Fruit fly (Drosophila melanogaster) whole organism, embryonic: Measurements from ENCODE around the gene CG13126.

Source experiments
- ATbp ChIP-seq: fragments of 200-800 bp; sonication (Bioruptor generic); optimal IDR thresholded peaks from 2 replicates; lab custom pipeline; 2017; ENCODE audit warnings: missing biosample characterization, mild to moderate bottlenecking, missing genetic modification characterization, missing genetic modification reagents
- CG1024 ChIP-seq: fragments of 200-800 bp; sonication (Bioruptor generic); IDR thresholded peaks from 2 replicates; pipeline ENCODE4 v1.3.6; 2022; ENCODE audit warnings: missing biosample characterization, missing genetic modification characterization
- CG10462 ChIP-seq: fragments of 200-800 bp; sonication (Bioruptor generic); optimal IDR thresholded peaks from 2 replicates; lab custom pipeline; 2016; ENCODE audit warnings: missing biosample characterization, missing genetic modification characterization
- CG11093 ChIP-seq: fragments of 200-800 bp; sonication (Bioruptor generic); IDR thresholded peaks from 3 replicates; pipeline ENCODE4 v1.3.6; 2022; ENCODE audit warnings: missing biosample characterization, missing genetic modification characterization
- CG11560 ChIP-seq: fragments of 200-800 bp; sonication (Bioruptor generic); IDR thresholded peaks from 3 replicates; pipeline ENCODE4 v1.3.6; 2022; ENCODE audit warnings: missing biosample characterization, missing genetic modification characterization
- CG12391 ChIP-seq: fragments of 200-800 bp; sonication (Bioruptor generic); optimal IDR thresholded peaks from 3 replicates; lab custom pipeline; 2018; ENCODE audit warnings: missing biosample characterization, mild to moderate bottlenecking, missing genetic modification characterization, moderate library complexity
- CG14667 ChIP-seq: fragments of 200-800 bp; sonication (Bioruptor generic); IDR thresholded peaks from 2 replicates; pipeline ENCODE4 v1.3.6; 2022; ENCODE audit warnings: missing biosample characterization, missing genetic modification characterization
- CG16813 ChIP-seq: fragments of 200-800 bp; sonication (Bioruptor generic); IDR thresholded peaks from 3 replicates; pipeline ENCODE4 v1.3.6; 2022; ENCODE audit warnings: missing biosample characterization, missing genetic modification characterization; ENCODE audit not compliant: partially characterized antibody
- CG16815 ChIP-seq: fragments of 200-800 bp; sonication (Bioruptor generic); optimal IDR thresholded peaks from 3 replicates; lab custom pipeline; 2017; ENCODE audit warnings: missing biosample characterization, mild to moderate bottlenecking, missing genetic modification characterization
- CG17186 ChIP-seq: fragments of 200-800 bp; sonication (Bioruptor generic); optimal IDR thresholded peaks from 3 replicates; lab custom pipeline; 2017; ENCODE audit warnings: missing biosample characterization, missing genetic modification reagents, missing genetic modification characterization
- CG17328 ChIP-seq: fragments of 200-800 bp; sonication (Bioruptor generic); IDR thresholded peaks from 2 replicates; pipeline ENCODE4 v1.3.6; 2022; ENCODE audit warnings: missing biosample characterization, missing genetic modification characterization
- CG17359 ChIP-seq: fragments of 200-800 bp; sonication (Bioruptor generic); optimal IDR thresholded peaks from 3 replicates; lab custom pipeline; 2018; ENCODE audit warnings: missing biosample characterization, mild to moderate bottlenecking, missing genetic modification characterization, moderate library complexity
- CG17568 ChIP-seq: fragments of 200-800 bp; sonication (Bioruptor generic); optimal IDR thresholded peaks from 2 replicates; lab custom pipeline; 2018; ENCODE audit warnings: missing biosample characterization, mild to moderate bottlenecking, missing genetic modification characterization, moderate library complexity
- CG2202 ChIP-seq: fragments of 200-800 bp; sonication (Bioruptor generic); optimal IDR thresholded peaks from 2 replicates; lab custom pipeline; 2018; ENCODE audit warnings: missing biosample characterization, mild to moderate bottlenecking, missing genetic modification characterization
- CG2712 ChIP-seq: fragments of 200-800 bp; optimal IDR thresholded peaks from 3 replicates; lab custom pipeline; 2019; ENCODE audit warnings: missing biosample characterization, mild to moderate bottlenecking, missing genetic modification characterization, moderate library complexity
- CG30403 ChIP-seq: fragments of 200-800 bp; sonication (Bioruptor generic); optimal IDR thresholded peaks from 3 replicates; lab custom pipeline; 2016; ENCODE audit warnings: missing biosample characterization, missing genetic modification characterization
- CG34422 ChIP-seq: fragments of 200-800 bp; sonication (Bioruptor generic); IDR thresholded peaks from 3 replicates; pipeline ENCODE4 v1.3.6; 2022; ENCODE audit warnings: missing biosample characterization, missing genetic modification characterization
- CG6175 ChIP-seq: fragments of 200-800 bp; sonication (Bioruptor generic); IDR thresholded peaks from 3 replicates; pipeline ENCODE4 v1.3.6; 2022; ENCODE audit warnings: missing biosample characterization, missing genetic modification characterization
- CG6272 ChIP-seq: fragments of 200-800 bp; sonication (Bioruptor generic); IDR thresholded peaks from 2 replicates; pipeline ENCODE4 v1.3.6; 2022; ENCODE audit warnings: missing biosample characterization, missing genetic modification characterization
- CG7556 ChIP-seq: fragments of 200-800 bp; sonication (Bioruptor generic); optimal IDR thresholded peaks from 2 replicates; lab custom pipeline; 2017; ENCODE audit warnings: missing biosample characterization, mild to moderate bottlenecking, missing genetic modification characterization
- CG8290 ChIP-seq, 3 experiments: fragments of 200-800 bp; sonication (Bioruptor generic); optimal IDR thresholded peaks; 2 replicates each; lab custom pipeline; 2016 to 2019; ENCODE audit warnings: missing biosample characterization in 3 of 3, missing genetic modification characterization in 3 of 3, mild to moderate bottlenecking in 2 of 3, moderate library complexity in 1 of 3
- CG8924 ChIP-seq: fragments of 200-800 bp; optimal IDR thresholded peaks from 3 replicates; lab custom pipeline; 2019; ENCODE audit warnings: missing biosample characterization, mild to moderate bottlenecking, missing genetic modification characterization, moderate library complexity
- CG9437 ChIP-seq: fragments of 200-800 bp; sonication (Bioruptor generic); optimal IDR thresholded peaks from 2 replicates; lab custom pipeline; 2018; ENCODE audit warnings: missing biosample characterization, mild to moderate bottlenecking, missing genetic modification characterization
- CkIIα-i1 ChIP-seq: fragments of 200-800 bp; sonication (Bioruptor generic); IDR thresholded peaks from 2 replicates; pipeline ENCODE4 v1.3.6; 2022; ENCODE audit warnings: missing biosample characterization, missing genetic modification characterization
- CrebB ChIP-seq: fragments of 200-800 bp; sonication (Bioruptor generic); optimal IDR thresholded peaks from 3 replicates; lab custom pipeline; 2018; ENCODE audit warnings: missing biosample characterization, mild to moderate bottlenecking, missing genetic modification characterization
- D19A ChIP-seq: fragments of 200-800 bp; optimal IDR thresholded peaks from 3 replicates; lab custom pipeline; 2019; ENCODE audit warnings: missing biosample characterization, mild to moderate bottlenecking, missing genetic modification characterization, moderate library complexity
- Dref ChIP-seq: fragments of 200-800 bp; sonication (Bioruptor generic); IDR thresholded peaks from 2 replicates; pipeline ENCODE4 v1.3.6; 2022; ENCODE audit warnings: missing biosample characterization, missing genetic modification characterization
- E2f2 ChIP-seq: fragments of 200-800 bp; sonication (Bioruptor generic); IDR thresholded peaks from 2 replicates; pipeline ENCODE4 v1.3.6; 2022; ENCODE audit warnings: missing biosample characterization, missing genetic modification characterization
- HLH4C ChIP-seq: fragments of 200-800 bp; sonication (Bioruptor generic); IDR thresholded peaks from 3 replicates; pipeline ENCODE4 v1.3.6; 2022; ENCODE audit warnings: missing biosample characterization, missing genetic modification characterization; ENCODE audit not compliant: partially characterized antibody
- Hr39 ChIP-seq: fragments of >200 bp; optimal IDR thresholded peaks from 2 replicates; lab custom pipeline; 2017
- Hr51 ChIP-seq, 2 experiments: fragments of 200-800 bp; sonication (Bioruptor generic); optimal IDR thresholded peaks; 2 replicates in 1 of 2; 3 replicates in 1 of 2; lab custom pipeline; 2016 to 2018; ENCODE audit warnings: missing biosample characterization in 2 of 2, missing genetic modification characterization in 2 of 2, mild to moderate bottlenecking in 1 of 2, moderate library complexity in 1 of 2
- Jarid2 ChIP-seq: fragments of 200-800 bp; sonication (Bioruptor generic); optimal IDR thresholded peaks from 3 replicates; lab custom pipeline; 2017; ENCODE audit warnings: mild to moderate bottlenecking, missing biosample characterization, missing genetic modification reagents, missing genetic modification characterization
- Meics ChIP-seq: fragments of 200-800 bp; sonication (Bioruptor generic); optimal IDR thresholded peaks from 2 replicates; lab custom pipeline; 2017; ENCODE audit warnings: missing biosample characterization, mild to moderate bottlenecking, missing genetic modification characterization
- Xbp1 ChIP-seq: fragments of 200-800 bp; sonication (Bioruptor generic); optimal IDR thresholded peaks from 3 replicates; lab custom pipeline; 2016; ENCODE audit warnings: missing biosample characterization, mild to moderate bottlenecking, missing genetic modification characterization
- ara ChIP-seq: fragments of 200-800 bp; sonication (Bioruptor generic); IDR thresholded peaks from 2 replicates; pipeline ENCODE4 v1.3.6; 2022; ENCODE audit warnings: missing biosample characterization, missing genetic modification characterization
- ash1 ChIP-seq: fragments of 200-800 bp; sonication (Bioruptor generic); optimal IDR thresholded peaks from 2 replicates; lab custom pipeline; 2018; ENCODE audit warnings: missing biosample characterization, mild to moderate bottlenecking, missing genetic modification characterization
- crp ChIP-seq, 2 experiments: fragments of 200-800 bp; sonication (Bioruptor generic); optimal IDR thresholded peaks; 2 replicates in 1 of 2; 3 replicates in 1 of 2; lab custom pipeline; 2017; ENCODE audit warnings: missing biosample characterization in 2 of 2, missing genetic modification characterization in 2 of 2, mild to moderate bottlenecking in 1 of 2, moderate library complexity in 1 of 2
- esg ChIP-seq: fragments of 200-800 bp; sonication (Bioruptor generic); conservative IDR thresholded peaks from 2 replicates; pipeline ENCODE4 v1.3.6; 2022; ENCODE audit warnings: missing biosample characterization, missing genetic modification characterization
- eve ChIP-seq, 2 experiments: fragments of >200 bp; optimal IDR thresholded peaks; 2 replicates each; lab custom pipeline; 2017; ENCODE audit warnings: missing biosample characterization in 2 of 2, missing genetic modification characterization in 2 of 2
- fu2 ChIP-seq: fragments of 200-800 bp; sonication (Bioruptor generic); optimal IDR thresholded peaks from 2 replicates; lab custom pipeline; 2016; ENCODE audit warnings: missing biosample characterization, missing genetic modification characterization
- grn ChIP-seq: fragments of 200-800 bp; sonication (Bioruptor generic); optimal IDR thresholded peaks from 3 replicates; lab custom pipeline; 2017; ENCODE audit warnings: missing biosample characterization, missing genetic modification characterization
- her ChIP-seq: fragments of 200-800 bp; sonication (Bioruptor generic); optimal IDR thresholded peaks from 2 replicates; lab custom pipeline; 2016; ENCODE audit warnings: missing biosample characterization, missing genetic modification characterization
- hkb ChIP-seq, 2 experiments: fragments of 200-800 bp in 1 of 2; fragments of >200 bp in 1 of 2; sonication (Bioruptor generic) in 1 of 2; IDR thresholded peaks in 1 of 2; optimal IDR thresholded peaks in 1 of 2; 2 replicates each; pipeline versions ENCODE4 v1.3.6 to Lab custom; 2017 to 2022; ENCODE audit warnings: missing biosample characterization in 1 of 2, missing genetic modification characterization in 1 of 2
- kni ChIP-seq: fragments of 200-800 bp; sonication (Bioruptor generic); optimal IDR thresholded peaks from 3 replicates; lab custom pipeline; 2017; ENCODE audit warnings: mild to moderate bottlenecking, missing biosample characterization, missing genetic modification reagents, missing genetic modification characterization
- lmd ChIP-seq: fragments of 200-800 bp; sonication (Bioruptor generic); IDR thresholded peaks from 2 replicates; pipeline ENCODE4 v1.3.6; 2022; ENCODE audit warnings: missing biosample characterization, missing genetic modification characterization
- pnt ChIP-seq: fragments of 200-800 bp; sonication (Bioruptor generic); optimal IDR thresholded peaks from 3 replicates; lab custom pipeline; 2016; ENCODE audit warnings: missing biosample characterization, missing genetic modification characterization
- pzg ChIP-seq: fragments of 200-800 bp; sonication (Bioruptor generic); optimal IDR thresholded peaks from 3 replicates; lab custom pipeline; 2018; ENCODE audit warnings: missing biosample characterization, mild to moderate bottlenecking, missing genetic modification characterization, moderate library complexity
- row ChIP-seq: fragments of 200-800 bp; sonication (Bioruptor generic); IDR thresholded peaks from 3 replicates; pipeline ENCODE4 v1.3.6; 2022; ENCODE audit warnings: missing biosample characterization, missing genetic modification characterization
- sd ChIP-seq: fragments of 200-800 bp; sonication (Bioruptor generic); optimal IDR thresholded peaks from 3 replicates; lab custom pipeline; 2018; ENCODE audit warnings: missing biosample characterization, mild to moderate bottlenecking, missing genetic modification characterization, moderate library complexity
- slp2 ChIP-seq: fragments of 200-800 bp; sonication (Bioruptor generic); optimal IDR thresholded peaks from 2 replicates; lab custom pipeline; 2016; ENCODE audit warnings: missing biosample characterization, missing genetic modification characterization
- sug ChIP-seq: fragments of 200-800 bp; optimal IDR thresholded peaks from 2 replicates; lab custom pipeline; 2019; ENCODE audit warnings: missing biosample characterization, mild to moderate bottlenecking, missing genetic modification characterization, moderate library complexity

The CG13126 gene

DNA sequence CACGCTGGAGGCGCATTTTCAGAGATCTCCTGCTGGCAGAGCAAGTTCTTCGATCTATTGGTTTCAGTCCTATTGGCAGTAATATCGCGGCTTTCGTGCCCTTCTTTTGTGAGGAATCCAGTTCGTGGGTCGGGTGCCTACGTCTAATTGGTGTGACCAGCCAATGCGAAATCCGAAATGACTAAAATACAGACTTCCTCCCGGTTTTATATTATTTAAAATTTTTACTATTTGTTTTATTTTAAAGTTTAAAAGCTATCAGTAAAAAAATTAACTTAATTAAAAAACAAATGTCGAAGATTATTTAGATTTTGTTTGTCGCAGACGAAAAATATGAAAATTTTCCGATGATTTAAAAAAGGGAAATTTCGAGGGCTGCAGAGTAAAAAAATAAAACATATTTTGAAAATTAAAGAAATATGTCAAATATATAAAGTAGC lies 9.6 kb upstream of the CG13126 start, which contains the start of gene CG5850 (continued):
- no peak for TF ChIP-seq CG17359 (tag; lab: Kevin White, UChicago)
- TF ChIP-seq HLH4C (GFP tag; lab: Robert Waterston, UW), result no peak
- no peak for TF ChIP-seq hkb (optimal IDR thresholded peaks at IDR 0.05; lab: Kevin White, UChicago)
- peak; percentile 24; the same call in 1 of the 2 replicates for TF ChIP-seq hkb (GFP tag; IDR thresholded peaks at IDR 0.05; lab: Robert Waterston, UW)
- peak; percentile 42 for TF ChIP-seq sug (tag; lab: Kevin White, UChicago)
- TF ChIP-seq ara (GFP tag; lab: Robert Waterston, UW), result no peak
- no peak for TF ChIP-seq her
- no peak for TF ChIP-seq grn
- TF ChIP-seq Hr39 (lab: Kevin White, UChicago), result no peak
- TF ChIP-seq Dref, result no peak
- no peak for TF ChIP-seq CG11093
- TF ChIP-seq CG17328 (GFP tag; lab: Robert Waterston, UW), result no peak
- peak; percentile 30 for TF ChIP-seq CG9437 (GFP tag; lab: Kevin White, UChicago)
- no peak for TF ChIP-seq CrebB (tag; lab: Kevin White, UChicago)
- TF ChIP-seq CG2712 (tag; lab: Kevin White, UChicago), result peak; percentile 44
- TF ChIP-seq CG17568 (GFP tag; lab: Kevin White, UChicago), result no peak
- no peak for TF ChIP-seq CG10462
- no peak for TF ChIP-seq CG34422
- TF ChIP-seq lmd, result no peak
- TF ChIP-seq Meics (GFP tag; lab: Kevin White, UChicago), result peak; percentile 1
- no peak for TF ChIP-seq ATbp (GFP tag; lab: Kevin White, UChicago)
- no peak for TF ChIP-seq CG7556 (GFP tag; lab: Kevin White, UChicago)
- no peak for TF ChIP-seq CG1024 (GFP tag; lab: Robert Waterston, UW)
- TF ChIP-seq CG8290 (GFP tag; optimal IDR thresholded peaks at IDR 0.05; lab: Kevin White, UChicago), result no peak
- TF ChIP-seq CG8290 (tag; optimal IDR thresholded peaks at IDR 0.05; lab: Kevin White, UChicago), result no peak
- TF ChIP-seq CkIIα-i1 (GFP tag; lab: Robert Waterston, UW), result no peak
- peak in 1 of 2 experiments; percentile 7 for TF ChIP-seq Hr51 (GFP tag; optimal IDR thresholded peaks at IDR 0.05; lab: Kevin White, UChicago)
- TF ChIP-seq CG17186 (GFP tag; lab: Kevin White, UChicago), result no peak
- no peak for TF ChIP-seq crp (GFP tag; optimal IDR thresholded peaks at IDR 0.05; lab: Kevin White, UChicago)
- TF ChIP-seq CG30403 (GFP tag; lab: Kevin White, UChicago), result peak; percentile 14
- no peak for TF ChIP-seq CG6175 (GFP tag; lab: Robert Waterston, UW)
- TF ChIP-seq CG6272, result no peak
- no peak for TF ChIP-seq kni (GFP tag; lab: Kevin White, UChicago)
- TF ChIP-seq row (GFP tag; lab: Robert Waterston, UW), result peak; percentile 71
- no peak for TF ChIP-seq fu2 (GFP tag; lab: Kevin White, UChicago)
- TF ChIP-seq sd (tag; lab: Kevin White, UChicago), result peak; percentile 15
- TF ChIP-seq CG2202 (tag; lab: Kevin White, UChicago), result no peak
- peak; percentile 64 for TF ChIP-seq CG12391 (tag; lab: Kevin White, UChicago)
- no peak for TF ChIP-seq CG16813 (GFP tag; lab: Robert Waterston, UW)
- TF ChIP-seq Xbp1, result peak; percentile 5
- TF ChIP-seq pzg (GFP tag; lab: Kevin White, UChicago), result peak; percentile 29
- no peak for TF ChIP-seq slp2 (GFP tag; lab: Kevin White, UChicago)
- TF ChIP-seq Jarid2 (GFP tag; lab: Kevin White, UChicago), result no peak
- TF ChIP-seq eve (GFP tag; optimal IDR thresholded peaks at IDR 0.05; lab: Kevin White, UChicago), result no peak
- TF ChIP-seq pnt (GFP tag; lab: Kevin White, UChicago), result no peak
- TF ChIP-seq CG14667 (GFP tag; lab: Robert Waterston, UW), result no peak
- peak; percentile 31 for TF ChIP-seq CG8924 (tag; lab: Kevin White, UChicago)
- no peak for TF ChIP-seq CG11560 (tag; lab: Robert Waterston, UW)
- no peak for TF ChIP-seq ash1
- TF ChIP-seq CG16815 (GFP tag; lab: Kevin White, UChicago), result no peak
- peak; percentile 65 for TF ChIP-seq E2f2
- peak; percentile 38 for TF ChIP-seq D19A (tag; lab: Kevin White, UChicago)
- no peak for TF ChIP-seq esg (GFP tag; lab: Robert Waterston, UW)
